Fruit fly (Drosophila melanogaster): ENCODE measurements around the gene mey.

Gene mey

DNA sequence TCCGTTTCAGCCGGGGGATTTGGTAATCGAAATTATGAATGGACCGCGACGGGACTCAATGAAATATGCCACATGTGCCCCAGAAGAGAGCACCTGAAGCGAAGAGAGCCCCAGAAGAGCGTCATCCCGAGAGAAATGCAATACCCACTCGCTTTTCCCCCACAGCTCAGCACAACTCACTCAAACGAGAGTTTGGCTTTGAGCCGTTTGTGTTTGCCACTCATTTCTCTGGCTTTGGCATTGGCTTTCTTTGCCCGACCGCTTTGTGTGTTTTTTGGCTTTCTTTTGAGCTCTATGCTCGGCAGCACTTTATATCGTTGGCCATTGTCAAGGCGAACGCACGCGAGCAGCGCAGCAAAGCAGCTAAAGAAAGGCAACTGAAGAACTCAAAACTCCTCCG, 43.7 kb downstream of the mey start, which contains the start of gene nyo:
Gene nyo (plus strand): TSS at position 312 of the 400 bp plus-strand sequence.
- TF ChIP-seq CG8478 (optimal IDR thresholded peaks at IDR 0.05) (no peak), CTCF (optimal IDR thresholded peaks at IDR 0.05) (no peak)

DNA sequence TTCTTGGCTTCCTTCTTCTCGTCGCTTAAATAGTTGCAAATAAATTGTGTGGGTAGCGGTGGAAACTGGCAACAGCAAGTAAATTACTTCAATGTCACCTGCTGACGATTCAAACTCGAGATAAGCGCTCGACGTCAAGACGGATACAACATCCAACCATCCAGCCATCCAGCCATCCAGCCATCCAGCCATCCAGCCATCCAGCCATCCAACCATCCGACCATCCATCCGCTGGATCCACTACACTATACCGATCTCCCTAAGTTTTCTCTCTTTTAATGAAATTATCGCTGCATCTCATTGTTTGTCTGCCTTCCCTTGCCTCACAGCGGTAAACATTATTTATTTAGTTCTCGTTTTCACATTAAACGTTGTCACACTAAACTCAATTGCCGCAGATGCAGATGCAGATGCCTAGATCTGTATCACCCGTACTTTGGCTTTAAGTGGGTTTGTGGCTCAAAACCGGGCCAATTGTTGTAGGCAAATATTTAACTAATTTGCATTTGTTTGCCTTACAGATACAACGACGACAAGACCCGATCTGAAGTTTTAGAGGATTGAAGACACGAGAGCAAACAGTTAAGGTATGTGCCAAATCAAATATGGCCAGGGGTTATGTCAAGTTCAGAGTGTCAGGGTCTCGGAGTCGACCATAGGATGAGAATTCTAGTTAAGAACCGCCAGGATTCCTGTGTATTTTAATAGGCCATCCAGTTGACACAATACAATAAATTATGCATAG, 49.9 kb downstream of the mey start:
- no peak for TF ChIP-seq CTCF (optimal IDR thresholded peaks at IDR 0.05)
- TF ChIP-seq CG8478 (optimal IDR thresholded peaks at IDR 0.05): no peak

DNA sequence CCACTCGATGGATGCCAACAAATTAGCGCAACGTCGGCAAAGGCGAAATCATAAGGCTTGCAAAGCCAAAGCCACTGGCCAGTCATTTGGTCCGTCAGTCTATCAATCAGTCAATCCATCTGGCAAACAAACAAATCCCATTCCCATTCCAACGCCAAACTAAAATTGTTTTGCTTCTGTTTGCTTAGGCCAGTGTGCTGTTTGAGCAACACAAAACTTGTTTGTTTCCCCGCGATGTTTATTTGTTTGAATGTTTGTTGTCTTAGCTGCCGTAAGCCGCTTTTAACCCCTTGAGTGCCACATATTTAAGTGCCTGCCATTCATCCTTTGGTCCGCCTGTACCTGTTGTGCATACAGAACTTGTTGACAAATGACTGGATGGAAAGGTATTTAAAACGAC, 51.9 kb downstream of the mey start:
- TF ChIP-seq CG8478 (optimal IDR thresholded peaks at IDR 0.05) (no peak), CTCF (optimal IDR thresholded peaks at IDR 0.05) (no peak)

Measured in S2 (cell line).